Worm (Caenorhabditis elegans): ENCODE measurements around the gene pcs-1.

The pcs-1 gene

ce11 chrII:11599751-11600150 lies 22.2 kb upstream of the pcs-1 start, which contains the start of gene npp-5:
npp-5 (minus strand) TSS chrII:11599809.
- peak; percentile 52 for TF ChIP-seq lin-54 (GFP tag; optimal IDR thresholded peaks at IDR 0.05)
- peak; percentile 63; the same call in 1 of the 2 replicates for TF ChIP-seq mcd-1 (GFP tag; IDR thresholded peaks at IDR 0.05)
- no peak for TF ChIP-seq ztf-28 (GFP tag; IDR thresholded peaks at IDR 0.05)
- TF ChIP-seq efl-1 (GFP tag; optimal IDR thresholded peaks at IDR 0.05): peak; percentile 29

- peak; percentile 75 for TF ChIP-seq xnd-1 (tag; optimal IDR thresholded peaks at IDR 0.05)
- peak; percentile 52; the same call in 1 of the 2 replicates for TF ChIP-seq ceh-100 (GFP tag; IDR thresholded peaks at IDR 0.05)
- TF ChIP-seq hrde-1 (tag; optimal IDR thresholded peaks at IDR 0.05; ENCODE audit: borderline replicate concordance): peak; percentile 62
- TF ChIP-seq cebp-1 (GFP tag; IDR thresholded peaks at IDR 0.05): no peak
- peak; percentile 28 for TF ChIP-seq cebp-1 (tag; optimal IDR thresholded peaks at IDR 0.05)
- peak; percentile 44; the same call in 1 of the 2 replicates for TF ChIP-seq attf-6 (GFP tag; IDR thresholded peaks at IDR 0.05)
- no peak for TF ChIP-seq hlh-26 (GFP tag; conservative IDR thresholded peaks at IDR 0.05)
- TF ChIP-seq snpc-4 (GFP tag; optimal IDR thresholded peaks at IDR 0.05): no peak
- peak in 2 of 4 experiments; percentile 24 to 34 for TF ChIP-seq snpc-4 (tag; optimal IDR thresholded peaks at IDR 0.05)
- peak; percentile 76 for TF ChIP-seq ekl-4 (GFP tag; IDR thresholded peaks at IDR 0.05)
- TF ChIP-seq dox-1 (GFP tag; IDR thresholded peaks at IDR 0.05): peak; percentile 70
- peak; percentile 7 for TF ChIP-seq snpc-1.3 (tag; optimal IDR thresholded peaks at IDR 0.05; ENCODE audit: insufficient read depth)
- peak; percentile 89 for TF ChIP-seq lsl-1 (GFP tag; optimal IDR thresholded peaks at IDR 0.05)
- TF ChIP-seq F49E8.2 (tag; optimal IDR thresholded peaks at IDR 0.05; ENCODE audit: insufficient read depth): peak; percentile 75
- no peak for TF ChIP-seq B0019.2 (GFP tag; conservative IDR thresholded peaks at IDR 0.05)
- TF ChIP-seq rec-8 (tag; optimal IDR thresholded peaks at IDR 0.05): peak in 1 of 2 experiments; percentile 9
- peak; percentile 82 for TF ChIP-seq efl-1 (GFP tag; optimal IDR thresholded peaks at IDR 0.05)
- TF ChIP-seq F57A8.1 (GFP tag; optimal IDR thresholded peaks at IDR 0.05): no peak
- peak; percentile 64; the same call in 1 of the 2 replicates for TF ChIP-seq Y53G8AR.9 (GFP tag; conservative IDR thresholded peaks at IDR 0.05)
- peak; percentile 57; the same call in 1 of the 2 replicates for TF ChIP-seq mcd-1 (GFP tag; IDR thresholded peaks at IDR 0.05)
- peak; percentile 25 for TF ChIP-seq unc-130 (GFP tag; optimal IDR thresholded peaks at IDR 0.05)
- peak in 1 of 3 experiments; percentile 9 for TF ChIP-seq lin-35 (GFP tag; optimal IDR thresholded peaks at IDR 0.05)
- no peak for TF ChIP-seq egl-44 (GFP tag; IDR thresholded peaks at IDR 0.05)
- peak; percentile 69 for TF ChIP-seq lin-54 (GFP tag; optimal IDR thresholded peaks at IDR 0.05)
- peak; percentile 37 for TF ChIP-seq repo-1 (tag; optimal IDR thresholded peaks at IDR 0.05)
- TF ChIP-seq ceh-91 (GFP tag; IDR thresholded peaks at IDR 0.05): peak; percentile 21; the same call in 1 of the 2 replicates
- TF ChIP-seq hmg-20 (GFP tag; IDR thresholded peaks at IDR 0.05): peak; percentile 54; the same call in 1 of the 2 replicates
- peak; percentile 65 for TF ChIP-seq tlf-1 (GFP tag; optimal IDR thresholded peaks at IDR 0.05)
- no peak for TF ChIP-seq F52B5.7 (tag; optimal IDR thresholded peaks at IDR 0.05)
- TF ChIP-seq Y79H2A.3 (GFP tag; conservative IDR thresholded peaks at IDR 0.05): 0 out of 2 replicates have a peak, but pooled peaks have one; percentile 59
- TF ChIP-seq madf-6 (GFP tag; IDR thresholded peaks at IDR 0.05): peak; percentile 96
- TF ChIP-seq ztf-18 (tag; optimal IDR thresholded peaks at IDR 0.05): peak; percentile 32
- peak; percentile 11 for TF ChIP-seq tbp1 (GFP tag; optimal IDR thresholded peaks at IDR 0.05)
- TF ChIP-seq zim-3 (tag; optimal IDR thresholded peaks at IDR 0.05): no peak
- TF ChIP-seq dpl-1 (GFP tag; optimal IDR thresholded peaks at IDR 0.05): peak; percentile 40
- no peak for TF ChIP-seq egrh-3 (GFP tag; IDR thresholded peaks at IDR 0.05)
- TF ChIP-seq lir-1 (GFP tag; conservative IDR thresholded peaks at IDR 0.05): no peak
- TF ChIP-seq sdz-38 (tag; optimal IDR thresholded peaks at IDR 0.05): no peak
- peak; percentile 75 for TF ChIP-seq snpc-3.4 (tag; optimal IDR thresholded peaks at IDR 0.05)
- TF ChIP-seq akir-1 (GFP tag; optimal IDR thresholded peaks at IDR 0.05): no peak
- TF ChIP-seq hsf-1 (GFP tag; IDR thresholded peaks at IDR 0.05): peak; percentile 92
- TF ChIP-seq die-1 (tag; optimal IDR thresholded peaks at IDR 0.05): peak; percentile 11
- TF ChIP-seq chd-7 (tag; optimal IDR thresholded peaks at IDR 0.05): no peak
Measured at ce11 chrII:11596157-11596740, 18.7 kb upstream of the pcs-1 start.
